Fruit fly (Drosophila melanogaster): ENCODE results near the gene CG7841.
A peak's percentile ranks its signal among the peaks of the same experiment; 100 is the strongest.

The CG7841 gene

DNA sequence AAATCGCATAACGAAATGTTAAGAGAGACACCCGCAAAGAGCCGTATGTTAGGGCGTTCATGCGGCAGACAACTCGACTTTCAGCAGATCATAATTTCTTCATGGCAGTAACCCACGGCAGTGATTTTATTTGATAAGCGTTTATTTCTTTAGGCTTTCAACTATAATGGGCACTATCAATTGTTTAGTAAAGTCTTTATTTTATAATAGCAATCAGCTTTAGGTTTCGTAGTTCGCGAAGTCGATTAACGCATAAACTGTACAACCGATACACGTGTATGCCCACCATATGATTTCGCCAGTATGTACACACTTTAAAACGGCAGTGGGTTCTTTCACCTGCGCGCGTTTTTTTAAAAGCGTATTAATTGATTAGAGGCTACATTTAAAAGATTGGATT is at the start of gene CG7841:
Gene CG7841, minus strand, starts transcription at position 20 of the 400 bp plus-strand sequence.
- no peak for TF ChIP-seq CG8478 (optimal IDR thresholded peaks at IDR 0.05)
- TF ChIP-seq CTCF (optimal IDR thresholded peaks at IDR 0.05): no peak

DNA sequence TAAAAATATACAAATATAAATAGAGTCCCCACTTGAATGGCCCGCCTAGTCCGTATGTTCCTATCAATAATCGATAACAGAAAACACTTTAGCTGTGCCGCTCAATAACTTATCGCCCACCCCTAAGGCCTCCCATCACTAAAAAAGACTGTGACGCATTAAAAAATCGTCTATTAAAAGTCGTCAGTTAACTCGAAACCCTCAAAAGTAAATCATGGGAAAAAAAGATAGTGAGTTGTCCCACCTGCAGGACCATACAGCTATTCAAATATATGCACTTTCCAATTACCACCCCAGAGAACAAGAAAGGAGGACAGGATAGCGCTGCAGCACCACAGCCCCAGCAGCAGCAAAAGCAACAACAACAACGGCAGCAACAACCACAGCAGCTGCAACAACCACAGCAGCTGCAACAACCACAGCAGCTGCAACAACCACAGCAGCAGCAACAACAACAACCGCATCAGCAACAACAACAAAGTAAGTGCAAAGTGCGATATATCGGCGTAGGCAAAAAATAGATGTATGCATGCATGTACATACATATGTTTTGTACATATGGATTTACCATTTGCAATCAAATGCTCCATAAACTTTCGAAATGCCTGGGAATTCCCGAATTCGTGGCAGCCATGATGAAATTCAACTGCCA is 46.1 kb upstream of the CG7841 start, which contains the start of gene AGO2:
Gene AGO2, plus strand, starts transcription at position 121 of the 652 bp plus-strand sequence.
- TF ChIP-seq CTCF (optimal IDR thresholded peaks at IDR 0.05): peak; percentile 54 to 67
- TF ChIP-seq CG8478 (optimal IDR thresholded peaks at IDR 0.05): no peak

DNA sequence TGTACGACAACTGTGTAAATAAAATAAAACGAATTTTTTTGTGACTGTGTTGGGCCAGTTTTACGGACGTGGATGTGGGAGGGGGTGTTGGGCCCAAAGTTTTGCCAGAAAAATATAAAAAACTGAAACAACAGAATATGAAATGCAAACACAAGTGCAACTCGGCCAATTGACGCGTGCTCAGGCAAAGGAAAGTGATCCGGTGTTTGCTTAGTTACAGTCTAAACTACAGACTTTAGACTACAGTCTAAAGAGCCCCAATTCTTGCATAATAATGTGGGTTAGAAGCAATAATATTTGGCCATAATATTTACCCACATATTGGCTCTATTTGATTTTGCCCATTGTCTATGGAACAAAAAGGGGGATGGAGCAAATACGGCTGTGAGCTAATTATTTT is 40.8 kb upstream of the CG7841 start:
- no peak for TF ChIP-seq CTCF (optimal IDR thresholded peaks at IDR 0.05)
- no peak for TF ChIP-seq CG8478 (optimal IDR thresholded peaks at IDR 0.05)

DNA sequence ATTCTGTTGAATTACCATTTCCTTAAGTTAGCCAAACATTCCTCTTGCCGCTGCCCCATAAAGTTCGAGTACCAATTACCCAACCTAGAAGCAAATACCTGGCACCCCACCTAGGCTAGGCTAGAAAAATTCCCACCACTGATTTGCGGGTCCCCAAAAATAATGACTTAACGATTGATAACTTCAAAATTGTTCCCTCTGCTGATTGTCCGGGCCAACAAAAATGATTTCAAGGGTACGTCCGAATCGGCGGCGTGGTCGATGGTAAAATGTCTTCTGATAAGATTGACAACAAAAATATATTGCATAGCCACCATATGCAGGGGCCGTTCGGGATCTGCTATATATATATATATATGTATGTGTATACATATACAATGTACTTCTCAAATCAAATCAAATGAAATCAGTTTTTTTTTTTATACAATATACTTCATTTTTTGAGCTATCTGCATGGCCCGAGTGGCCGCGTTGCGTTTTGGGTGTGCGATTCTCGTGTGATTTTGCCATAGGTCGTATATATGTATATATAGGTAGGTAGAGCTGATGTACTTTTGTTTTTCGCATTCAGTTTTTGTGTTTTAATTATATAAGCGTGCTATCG is 39.2 kb upstream of the CG7841 start:
- TF ChIP-seq CTCF (optimal IDR thresholded peaks at IDR 0.05) (no peak), CG8478 (optimal IDR thresholded peaks at IDR 0.05) (no peak)

DNA sequence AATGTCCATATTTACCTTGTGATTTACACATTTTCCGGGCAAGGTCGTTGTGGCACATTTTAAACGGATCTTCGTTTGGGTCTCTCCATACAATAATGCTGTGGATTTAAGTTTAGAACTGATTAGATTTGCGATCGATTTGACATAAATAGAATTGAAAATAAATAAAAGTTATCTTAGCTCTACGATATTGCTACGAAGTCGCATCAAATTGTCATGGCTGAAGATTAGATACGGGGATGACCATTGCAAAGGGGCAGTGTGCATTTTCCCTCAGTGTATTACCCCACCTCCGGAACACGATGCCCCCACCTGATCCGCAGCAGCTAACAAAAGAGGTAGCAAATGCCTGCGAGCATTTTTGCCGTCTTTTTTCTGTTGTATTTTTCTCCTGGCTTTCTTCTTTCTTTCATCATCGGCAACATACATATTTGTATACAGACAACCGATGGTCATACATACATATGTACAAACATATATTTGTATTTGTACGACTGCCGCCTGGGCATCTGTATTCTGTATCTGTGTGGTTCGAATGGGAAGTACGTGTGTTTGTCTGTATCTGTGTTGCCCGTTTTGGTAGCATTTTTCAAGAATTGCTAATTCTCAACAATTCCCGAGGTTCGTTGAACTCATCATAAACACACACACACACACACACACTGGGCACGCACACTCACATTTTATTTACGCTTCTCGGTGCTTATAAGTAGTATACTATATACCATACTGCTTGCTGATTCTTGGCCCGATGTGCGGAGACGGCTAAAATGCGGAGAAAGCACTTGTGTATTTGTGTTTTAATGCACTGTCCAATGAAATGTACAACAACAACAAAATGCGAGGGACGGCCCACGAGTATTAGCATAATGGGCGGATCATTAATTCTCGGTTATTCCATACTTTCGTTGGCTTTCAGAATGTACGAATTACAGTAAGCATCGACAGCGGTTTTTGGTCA is 36.7 kb upstream of the CG7841 start:
- TF ChIP-seq CG8478 (optimal IDR thresholded peaks at IDR 0.05) (no peak), CTCF (optimal IDR thresholded peaks at IDR 0.05) (no peak)

DNA sequence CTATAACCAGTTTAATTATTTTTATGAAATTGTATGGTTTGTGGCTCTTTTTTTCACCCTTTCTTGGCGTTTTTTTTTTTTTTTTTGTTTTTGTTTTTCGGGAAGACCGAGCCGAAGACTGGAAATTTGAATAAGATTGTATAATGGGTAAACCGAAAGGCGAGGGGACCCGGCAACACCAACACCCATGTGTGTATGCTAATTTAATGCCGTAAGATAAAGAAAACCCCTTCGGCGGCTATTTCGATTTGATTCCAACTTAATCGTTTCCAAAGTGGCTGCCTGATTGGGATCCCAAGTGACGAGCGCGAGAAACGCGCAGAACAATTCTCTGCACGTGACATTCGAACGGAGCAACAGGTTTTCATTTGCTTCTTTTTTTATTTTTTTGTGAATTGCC is 35.4 kb upstream of the CG7841 start:
- TF ChIP-seq CTCF (optimal IDR thresholded peaks at IDR 0.05) (no peak), CG8478 (optimal IDR thresholded peaks at IDR 0.05) (no peak)

DNA sequence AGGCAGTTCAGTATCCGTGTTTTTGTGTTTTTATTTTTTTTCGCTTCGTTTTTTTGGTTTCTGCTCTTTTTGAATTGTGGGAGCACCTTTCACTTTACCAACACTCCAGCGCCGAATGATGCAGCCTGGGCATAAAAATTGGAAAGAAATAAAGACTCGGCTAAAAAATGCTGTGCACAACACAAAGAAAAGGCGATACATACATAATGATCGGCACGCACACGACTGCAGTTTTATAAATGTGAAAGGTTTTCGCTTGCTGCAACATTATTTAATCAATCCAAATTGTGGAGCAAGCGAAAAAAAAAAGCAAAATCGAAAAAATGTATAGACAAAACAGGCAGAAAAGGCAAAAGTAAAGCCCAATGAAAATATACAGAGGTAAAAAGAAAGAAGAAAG is 35.0 kb upstream of the CG7841 start:
- TF ChIP-seq CG8478 (optimal IDR thresholded peaks at IDR 0.05): no peak
- TF ChIP-seq CTCF (optimal IDR thresholded peaks at IDR 0.05): no peak

DNA sequence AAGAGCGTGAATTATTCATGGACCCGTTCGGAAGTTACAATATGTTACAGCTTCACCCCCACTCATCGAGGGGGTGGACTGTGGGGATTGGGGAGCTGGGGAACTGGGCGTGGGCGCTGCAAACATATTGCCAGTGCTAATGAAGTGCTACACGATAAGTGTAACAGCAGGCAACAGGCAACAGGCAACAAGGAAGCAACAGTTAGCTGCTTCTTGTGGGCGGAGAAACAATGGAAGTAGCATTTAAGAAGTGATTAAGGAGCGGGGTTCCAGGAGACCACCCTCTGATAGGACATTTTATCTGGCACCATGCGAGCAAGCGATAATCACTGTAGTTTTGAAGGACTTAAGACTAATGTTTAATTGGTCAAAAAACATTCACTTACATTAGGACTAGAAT is 33.2 kb upstream of the CG7841 start:
- TF ChIP-seq CG8478 (optimal IDR thresholded peaks at IDR 0.05) (no peak), CTCF (optimal IDR thresholded peaks at IDR 0.05) (no peak)

DNA sequence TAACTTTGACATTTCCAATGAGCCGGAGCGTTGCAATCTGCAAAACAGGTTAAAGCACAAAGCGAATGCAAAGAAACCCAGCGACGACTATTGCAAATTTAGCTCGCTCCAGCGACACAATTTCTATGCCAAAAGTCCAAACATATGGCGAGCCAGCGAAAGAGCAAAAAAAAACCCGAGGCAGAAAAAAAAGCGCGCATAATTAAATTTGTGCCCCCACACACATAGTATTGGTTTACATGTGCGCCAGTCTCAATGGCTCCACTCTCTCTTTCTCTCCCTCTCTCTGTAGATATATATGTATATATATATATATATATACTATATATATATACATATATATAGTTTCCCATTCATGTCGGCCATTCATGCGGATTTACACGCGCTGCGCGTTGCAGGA is 32.6 kb upstream of the CG7841 start:
- TF ChIP-seq CTCF (optimal IDR thresholded peaks at IDR 0.05) (no peak), CG8478 (optimal IDR thresholded peaks at IDR 0.05) (no peak)

DNA sequence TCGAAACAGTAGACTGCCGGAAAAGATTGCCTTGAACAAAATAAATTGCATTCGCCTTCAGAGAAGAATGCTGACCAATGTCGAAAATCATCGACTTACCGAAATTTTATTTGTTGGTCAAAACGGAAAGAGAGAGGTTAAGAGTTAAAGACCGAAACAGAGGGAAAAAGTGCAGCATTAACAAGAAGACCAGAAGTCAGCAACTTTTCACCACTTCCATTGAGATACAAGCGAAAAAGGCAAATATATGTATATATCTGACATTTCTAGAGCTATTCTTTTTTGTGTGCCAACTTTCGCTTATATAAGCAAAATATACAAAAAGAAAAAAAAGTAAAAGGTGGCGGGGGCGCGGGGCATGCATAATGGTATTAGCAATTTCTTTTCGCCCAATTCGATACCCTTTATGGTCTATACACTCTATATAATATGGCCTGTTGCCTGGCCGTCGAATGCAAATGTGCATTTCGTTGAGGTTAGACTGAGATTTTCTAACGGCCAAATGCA is 31.9 kb upstream of the CG7841 start:
- TF ChIP-seq CTCF (optimal IDR thresholded peaks at IDR 0.05) (no peak), CG8478 (optimal IDR thresholded peaks at IDR 0.05) (no peak)

DNA sequence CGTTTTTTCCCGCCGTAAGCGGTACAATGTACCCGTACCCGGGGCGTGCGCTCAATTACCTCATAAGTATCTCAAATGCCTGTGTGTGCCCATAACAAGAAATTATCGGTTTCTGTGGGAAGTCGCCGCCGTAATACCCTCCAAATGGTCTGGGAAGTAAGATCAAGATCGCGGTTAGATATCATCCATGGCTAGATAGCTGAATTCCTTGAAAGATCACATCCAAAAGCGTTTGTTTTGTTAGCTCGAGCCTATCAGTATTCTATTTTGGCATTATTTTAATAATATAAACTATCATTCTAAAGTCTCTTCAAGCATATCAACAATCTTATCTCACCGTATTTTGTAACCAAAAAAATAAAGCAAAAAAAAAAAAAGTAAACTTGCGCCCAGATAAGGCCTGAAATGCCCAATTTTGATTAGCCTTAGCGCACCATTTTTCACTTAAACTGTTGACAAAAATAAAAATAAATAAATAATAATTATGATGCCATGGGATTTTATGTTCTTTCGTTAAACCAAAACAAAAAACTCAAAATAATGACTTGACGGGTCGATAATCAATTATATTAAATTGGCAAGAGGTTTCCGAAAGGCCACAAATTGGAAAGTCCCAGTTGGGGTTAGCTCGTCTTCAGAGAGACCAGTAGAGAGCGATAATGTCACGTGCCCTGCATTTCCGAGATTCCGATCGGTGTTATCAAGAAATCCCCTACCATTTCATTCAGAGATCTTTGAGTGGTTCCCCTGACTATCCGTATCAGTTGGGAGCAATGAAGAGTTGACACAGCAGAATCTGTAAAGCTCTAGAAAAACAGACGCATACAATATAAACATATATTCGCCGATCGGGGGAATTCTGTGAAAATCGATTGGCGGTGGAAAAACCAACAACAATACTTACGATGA is 30.8 kb upstream of the CG7841 start:
- TF ChIP-seq CTCF (optimal IDR thresholded peaks at IDR 0.05): no peak
- TF ChIP-seq CG8478 (optimal IDR thresholded peaks at IDR 0.05): no peak

DNA sequence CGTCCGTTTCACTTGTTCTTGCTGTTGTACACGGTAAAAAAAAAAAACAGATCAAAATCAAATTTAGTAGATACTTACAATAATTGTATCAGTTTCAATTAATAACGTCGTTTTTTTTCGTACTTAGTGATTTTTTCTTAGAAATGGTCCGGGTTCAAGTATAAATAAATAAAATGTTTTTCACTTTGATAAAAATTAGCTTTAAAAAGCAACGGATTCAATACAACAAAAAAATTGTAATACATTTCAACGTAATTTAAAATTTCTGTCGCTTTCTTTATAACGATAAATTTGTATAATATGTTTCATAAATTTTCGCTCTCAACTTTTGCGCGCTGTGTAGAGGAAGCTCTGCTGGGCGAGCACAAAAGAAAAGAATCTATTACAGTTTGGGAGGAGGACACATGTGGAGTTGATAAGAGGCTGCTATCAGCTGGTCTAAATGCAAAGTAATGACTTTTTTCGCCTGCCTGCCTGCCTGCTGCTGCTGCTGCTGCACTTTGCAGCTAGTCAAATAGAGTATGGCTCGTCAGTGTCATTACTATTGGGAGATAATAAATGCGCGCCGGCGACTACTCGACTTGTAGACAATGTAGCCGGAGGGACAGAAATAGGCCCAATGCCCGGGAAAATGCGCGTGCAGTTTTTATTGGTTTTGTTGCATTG is 30.0 kb upstream of the CG7841 start:
- TF ChIP-seq CG8478 (optimal IDR thresholded peaks at IDR 0.05): no peak
- no peak for TF ChIP-seq CTCF (optimal IDR thresholded peaks at IDR 0.05)

DNA sequence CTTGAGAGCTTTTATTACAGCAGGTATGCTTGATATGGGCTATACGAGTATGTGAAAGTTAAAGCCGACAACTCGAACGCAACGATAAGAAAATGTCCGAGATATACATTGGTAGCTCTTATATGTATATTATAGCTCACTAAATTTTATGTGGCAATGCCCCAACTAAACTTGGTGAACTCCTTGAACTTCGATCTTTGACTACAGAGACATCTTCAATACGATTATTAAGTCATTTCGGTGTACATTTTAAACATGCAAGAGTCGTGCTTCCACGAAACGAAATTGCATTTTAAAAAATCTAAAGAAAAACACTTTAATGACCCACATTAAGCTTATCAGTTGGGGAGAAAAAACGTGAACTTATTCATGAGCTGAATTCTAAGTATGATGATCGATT is 28.5 kb upstream of the CG7841 start:
- no peak for TF ChIP-seq CG8478 (optimal IDR thresholded peaks at IDR 0.05)
- TF ChIP-seq CTCF (optimal IDR thresholded peaks at IDR 0.05): no peak

DNA sequence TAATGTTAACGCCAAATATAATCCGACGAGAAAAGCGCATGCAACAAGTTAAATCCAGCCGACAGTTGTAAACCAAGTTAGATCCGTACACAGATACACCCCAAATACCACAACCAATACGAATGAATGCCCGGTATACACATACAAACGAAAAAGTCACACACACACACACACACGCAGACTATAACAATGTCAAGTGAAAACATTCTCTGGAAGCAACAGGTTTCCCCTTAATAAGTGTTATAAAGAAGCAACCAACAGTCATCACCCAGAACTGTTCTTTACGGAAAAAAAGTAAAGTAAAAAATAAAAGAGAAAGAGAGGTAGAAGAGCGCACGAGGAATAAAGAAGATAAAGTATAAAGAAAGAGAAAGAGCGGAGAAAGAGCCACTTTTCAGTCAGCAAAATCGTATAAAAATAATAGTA is 27.8 kb upstream of the CG7841 start:
- TF ChIP-seq CTCF (optimal IDR thresholded peaks at IDR 0.05) (no peak), CG8478 (optimal IDR thresholded peaks at IDR 0.05) (no peak)

All from S2 (cell line).